Fruit fly (Drosophila melanogaster): ENCODE results near the gene CG7194.

Gene CG7194

DNA sequence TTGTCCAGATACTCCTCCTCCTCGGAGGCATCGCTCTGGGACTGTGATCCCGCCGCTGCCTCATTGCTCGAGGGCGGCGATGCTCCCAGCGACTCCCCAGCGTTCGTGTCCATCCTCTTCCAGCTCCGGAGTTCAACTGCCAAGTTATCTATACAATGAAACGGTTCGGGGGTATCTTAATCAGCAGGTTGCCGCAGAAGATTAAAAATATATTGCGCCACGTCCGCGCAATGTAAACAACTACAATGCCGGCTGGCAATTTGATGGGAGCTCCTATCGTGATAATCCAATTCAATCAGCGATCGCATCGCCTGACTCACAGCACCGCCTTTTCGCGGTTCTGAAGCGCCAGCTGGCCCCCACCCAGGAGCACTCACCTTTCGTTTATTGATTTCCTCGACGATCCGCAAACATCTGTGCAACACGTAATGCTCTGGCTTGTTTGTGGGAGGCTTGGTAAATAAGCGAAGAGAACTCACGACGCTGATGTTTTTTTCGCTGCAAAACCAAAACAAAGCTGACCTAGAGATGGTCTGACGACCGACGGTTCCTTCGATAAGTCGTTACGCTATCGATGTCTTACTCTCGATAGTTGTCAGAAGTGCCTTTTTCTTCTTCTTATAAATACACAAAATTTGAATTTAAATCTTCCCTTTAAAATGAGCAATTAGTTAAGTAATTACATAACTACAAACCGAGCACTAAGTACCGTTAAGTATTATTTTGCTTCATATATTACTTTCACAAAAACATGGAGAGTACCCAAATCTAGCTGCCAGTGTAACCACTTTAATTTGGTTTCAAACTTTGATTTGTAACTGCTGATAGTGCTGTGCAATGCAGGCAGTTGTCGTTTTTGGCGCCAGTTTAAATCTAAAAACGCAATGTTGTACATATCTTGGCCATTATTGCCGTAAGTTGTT lies 14.3 kb downstream of the CG7194 start, which contains the start of gene cert (continued):
- TF ChIP-seq Elba2 (GFP tag; optimal IDR thresholded peaks at IDR 0.05) (no peak), CG8924 (tag; optimal IDR thresholded peaks at IDR 0.05) (no peak), dmrt11E (tag; optimal IDR thresholded peaks at IDR 0.05) (no peak), Vsx1 (GFP tag; optimal IDR thresholded peaks at IDR 0.05) (no peak), Dref (GFP tag; IDR thresholded peaks at IDR 0.05) (peak; percentile 91), Hand (GFP tag; optimal IDR thresholded peaks at IDR 0.05) (peak; percentile 18), CG16815 (GFP tag; optimal IDR thresholded peaks at IDR 0.05) (no peak), CG3995 (GFP tag; optimal IDR thresholded peaks at IDR 0.05) (peak; percentile 37), ato (GFP tag; IDR thresholded peaks at IDR 0.05; ENCODE audit: partially characterized antibody) (peak; percentile 86), row (GFP tag; IDR thresholded peaks at IDR 0.05) (peak; percentile 53), unpg (GFP tag; optimal IDR thresholded peaks at IDR 0.05) (no peak), p53 (GFP tag; optimal IDR thresholded peaks at IDR 0.05) (peak; percentile 38), gro (GFP tag; optimal IDR thresholded peaks at IDR 0.05) (peak; percentile 23), hth (optimal IDR thresholded peaks at IDR 0.05) (no peak), CG15696 (tag; optimal IDR thresholded peaks at IDR 0.05) (no peak), Hmr (GFP tag; optimal IDR thresholded peaks at IDR 0.05) (peak; percentile 19), CG2129 (GFP tag; IDR thresholded peaks at IDR 0.05; ENCODE audit: partially characterized antibody) (peak; percentile 76), pros (GFP tag; optimal IDR thresholded peaks at IDR 0.05) (no peak), Gug (GFP tag; IDR thresholded peaks at IDR 0.05) (no peak), seq (GFP tag; IDR thresholded peaks at IDR 0.05) (no peak), CG2875 (GFP tag; optimal IDR thresholded peaks at IDR 0.05) (no peak), Ets97D (GFP tag; optimal IDR thresholded peaks at IDR 0.05) (peak; percentile 65), H15 (GFP tag; IDR thresholded peaks at IDR 0.05) (no peak), Lhr (GFP tag; optimal IDR thresholded peaks at IDR 0.05) (peak; percentile 37), CG2889 (GFP tag; IDR thresholded peaks at IDR 0.05) (no peak), chm (GFP tag; IDR thresholded peaks at IDR 0.05) (0 out of 2 replicates have a peak, but pooled peaks have one; percentile 14), chn (GFP tag; optimal IDR thresholded peaks at IDR 0.05) (no peak), Kr (GFP tag; optimal IDR thresholded peaks at IDR 0.05) (no peak), vfl (GFP tag; optimal IDR thresholded peaks at IDR 0.05) (no peak), CG13775 (GFP tag; optimal IDR thresholded peaks at IDR 0.05) (peak; percentile 33), CG15601 (tag; optimal IDR thresholded peaks at IDR 0.05) (no peak), Doc2 (GFP tag; IDR thresholded peaks at IDR 0.05) (no peak), CG11085 (GFP tag; IDR thresholded peaks at IDR 0.05) (no peak), CG30403 (GFP tag; optimal IDR thresholded peaks at IDR 0.05) (peak; percentile 47), lola (GFP tag; optimal IDR thresholded peaks at IDR 0.05) (peak in 1 of 3 experiments; percentile 15), kah (GFP tag; optimal IDR thresholded peaks at IDR 0.05) (peak; percentile 94), corto (GFP tag; optimal IDR thresholded peaks at IDR 0.05) (no peak), Nf-YA (GFP tag; IDR thresholded peaks at IDR 0.05) (no peak), Dp (GFP tag; optimal IDR thresholded peaks at IDR 0.05) (peak; percentile 87), CG7745 (tag; optimal IDR thresholded peaks at IDR 0.05) (no peak), lov (optimal IDR thresholded peaks at IDR 0.05) (no peak), lov (GFP tag; IDR thresholded peaks at IDR 0.05) (no peak), CG3407 (GFP tag; optimal IDR thresholded peaks at IDR 0.05) (no peak), onecut (GFP tag; IDR thresholded peaks at IDR 0.05) (no peak), yki (optimal IDR thresholded peaks at IDR 0.05) (no peak)

Data from whole organism, embryonic.